Worm (Caenorhabditis elegans) whole organism, L4/young adult: ENCODE measurements around the gene ins-4.

Experiments used
- W03F9.2 ChIP-seq: fragments of 150-350 bp; optimal IDR thresholded peaks from 2 replicates; lab custom pipeline; 2014; ENCODE audit warnings: missing biosample characterization, missing genetic modification characterization
- dao-5 ChIP-seq: sonication (generic microtip); optimal IDR thresholded peaks from 2 replicates; lab custom pipeline; 2016; ENCODE audit warnings: missing genotype, missing genetic modification characterization, moderate library complexity, missing compliant biosample characterization

DNA sequence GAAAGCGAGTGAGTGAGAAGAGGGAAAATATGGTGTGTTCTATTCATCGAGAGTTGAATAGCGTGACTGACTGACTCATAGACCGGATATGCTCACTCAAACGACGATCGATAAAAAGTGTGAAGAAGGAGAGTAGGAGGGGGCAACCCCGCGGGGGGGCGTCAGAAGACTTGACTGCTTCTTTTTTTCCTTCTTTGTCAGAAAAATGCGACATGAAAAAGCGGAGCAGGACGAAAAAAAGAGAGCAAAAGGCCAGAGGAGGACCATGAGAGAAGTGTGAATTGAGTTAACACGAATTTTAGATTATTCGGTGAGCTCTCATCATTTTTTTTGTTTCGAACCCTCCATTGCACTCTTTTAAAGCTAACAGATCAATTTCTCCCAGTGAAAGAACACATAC, 33.8 kb upstream of the ins-4 start:
- no peak for TF ChIP-seq W03F9.2
- no peak for TF ChIP-seq dao-5 (tag; lab: Kevin White, UChicago)
